Worm (Caenorhabditis elegans) whole organism, L1 larva: ENCODE data around the gene F31F4.11.

Source experiments
- F16B12.6 ChIP-seq: fragments of 150-350 bp; optimal IDR thresholded peaks from 2 replicates; lab custom pipeline; 2014; ENCODE audit warnings: missing biosample characterization, missing genetic modification characterization
- ama-1 ChIP-seq: fragments of 150-350 bp; optimal IDR thresholded peaks from 2 replicates; lab custom pipeline; 2014
- elt-2 ChIP-seq: sonication (generic microtip); optimal IDR thresholded peaks from 2 replicates; lab custom pipeline; 2016; ENCODE audit warnings: missing genetic modification characterization, mild to moderate bottlenecking, inconsistent platforms, missing compliant biosample characterization, missing genetic modification reagents
- mep-1 ChIP-seq: fragments of 150-350 bp; optimal IDR thresholded peaks from 2 replicates; lab custom pipeline; 2014; ENCODE audit warnings: missing biosample characterization, missing genetic modification characterization
- nhr-12 ChIP-seq: sonication (generic microtip); optimal IDR thresholded peaks from 2 replicates; lab custom pipeline; 2017; ENCODE audit warnings: missing biosample characterization, missing genetic modification characterization
- pqm-1 ChIP-seq: sonication (generic microtip); optimal IDR thresholded peaks from 3 replicates; lab custom pipeline; 2017; ENCODE audit warnings: missing biosample characterization, missing genetic modification characterization
- snpc-4 ChIP-seq: fragments of 150-350 bp; optimal IDR thresholded peaks from 2 replicates; lab custom pipeline; 2014; ENCODE audit warnings: missing biosample characterization, missing genetic modification characterization
- snu-23 ChIP-seq: sonication (generic microtip); optimal IDR thresholded peaks from 2 replicates; lab custom pipeline; 2016; ENCODE audit warnings: missing genetic modification characterization, missing compliant biosample characterization
- sptf-1 ChIP-seq: fragments of 150-350 bp; optimal IDR thresholded peaks from 2 replicates; lab custom pipeline; 2014; ENCODE audit warnings: missing biosample characterization, missing genetic modification characterization
- unc-62 ChIP-seq: fragments of 150-350 bp; optimal IDR thresholded peaks from 2 replicates; lab custom pipeline; 2014; ENCODE audit warnings: missing biosample characterization, missing genetic modification reagents, missing genetic modification characterization
- ztf-11 ChIP-seq, 2 experiments: sonication (generic microtip); optimal IDR thresholded peaks; 2 replicates each; lab custom pipeline; 2016 to 2017; ENCODE audit warnings: missing genetic modification characterization in 2 of 2, missing biosample characterization in 1 of 2, missing compliant biosample characterization in 1 of 2

- no peak for TF ChIP-seq nhr-12 (tag; lab: Kevin White, UChicago)
- no peak for TF ChIP-seq unc-62 (GFP tag; lab: Kevin White, UChicago)
- TF ChIP-seq snu-23 = no peak
- TF ChIP-seq ztf-11 (tag; optimal IDR thresholded peaks at IDR 0.05; lab: Kevin White, UChicago) = no peak
- TF ChIP-seq mep-1 (tag; lab: Kevin White, UChicago) = no peak
- no peak for TF ChIP-seq pqm-1 (tag; lab: Kevin White, UChicago)
- no peak for TF ChIP-seq elt-2 (tag; lab: Kevin White, UChicago)
- TF ChIP-seq sptf-1 (tag; lab: Kevin White, UChicago) = no peak
- no peak for TF ChIP-seq snpc-4
- TF ChIP-seq F16B12.6 (tag; lab: Kevin White, UChicago) = no peak
- no peak for TF ChIP-seq ama-1 (lab: Kevin White, UChicago)
Measured at ce11 chrV:694625-695024, 30.4 kb upstream of the F31F4.11 start, which contains the start of gene srj-53.
